Fruit fly (Drosophila melanogaster) Kc167 (cell line): Measurements from ENCODE around the gene Elp1.

ENCODE experiments used
- Myc ChIP-seq: fragments of >200 bp; optimal IDR thresholded peaks from 2 replicates; lab custom pipeline; 2017; ENCODE audit warnings: missing external identifiers
- Sin3A ChIP-seq: fragments of >200 bp; optimal IDR thresholded peaks from 2 replicates; lab custom pipeline; 2018; ENCODE audit warnings: missing external identifiers
- h ChIP-seq: fragments of >200 bp; optimal IDR thresholded peaks from 3 replicates; lab custom pipeline; 2018; ENCODE audit warnings: missing external identifiers
- insv ChIP-seq: fragments of >200 bp; optimal IDR thresholded peaks from 3 replicates; lab custom pipeline; 2018; ENCODE audit warnings: missing external identifiers
- psq ChIP-seq: fragments of >200 bp; optimal IDR thresholded peaks from 2 replicates; lab custom pipeline; 2017; ENCODE audit warnings: missing external identifiers
- ttk ChIP-seq: sonication (Bioruptor generic); optimal IDR thresholded peaks from 2 replicates; lab custom pipeline; 2017; ENCODE audit warnings: missing external identifiers

- TF ChIP-seq Myc (lab: Kevin White, UChicago) (no peak), Sin3A (lab: Kevin White, UChicago) (no peak), psq (no peak), ttk (no peak), h (no peak), insv (lab: Kevin White, UChicago) (no peak)
These were observed 32.9 kb downstream of the Elp1 start for dm6 chr3R:11683675-11684074.
